Worm (Caenorhabditis elegans) whole organism, midembryonic: ENCODE results near the gene C48D1.5.

Experiments
- T22C8.4 ChIP-seq: fragments of 200-800 bp; sonication (Bioruptor generic); IDR thresholded peaks from 2 replicates; pipeline ENCODE4 v1.3.6; 2022; ENCODE audit warnings: missing genetic modification characterization, missing compliant biosample characterization
- cog-1 ChIP-seq: sonication (generic microtip); optimal IDR thresholded peaks from 2 replicates; lab custom pipeline; 2016; ENCODE audit warnings: missing genetic modification characterization, missing compliant biosample characterization
- flt-1 ChIP-seq: fragments of 200-800 bp; sonication (Bioruptor generic); IDR thresholded peaks from 2 replicates; pipeline ENCODE4 v1.3.6; 2022; ENCODE audit warnings: missing genetic modification characterization, missing compliant biosample characterization
- klf-2 ChIP-seq: fragments of 200-800 bp; sonication (Bioruptor generic); conservative IDR thresholded peaks from 2 replicates; pipeline ENCODE4 v1.3.6; 2022; ENCODE audit warnings: missing genetic modification reagents, missing genetic modification characterization, missing compliant biosample characterization
- med-1 ChIP-seq: sonication (generic microtip); optimal IDR thresholded peaks from 2 replicates; lab custom pipeline; 2017; ENCODE audit warnings: missing genetic modification characterization, mild to moderate bottlenecking, missing compliant biosample characterization, antibody characterized with exemption, missing genetic modification reagents; ENCODE audit not compliant: insufficient read depth
- ref-1 ChIP-seq: fragments of 200-800 bp; sonication (Bioruptor generic); conservative IDR thresholded peaks from 2 replicates; pipeline ENCODE4 v1.3.6; 2022; ENCODE audit warnings: missing genetic modification reagents, missing genetic modification characterization, missing compliant biosample characterization
- tab-1 ChIP-seq: fragments of 200-800 bp; sonication (Bioruptor generic); IDR thresholded peaks from 2 replicates; pipeline ENCODE4 v1.3.6; 2022; ENCODE audit warnings: missing genetic modification characterization, missing compliant biosample characterization
- ztf-23 ChIP-seq: fragments of 200-800 bp; sonication (Bioruptor generic); IDR thresholded peaks from 2 replicates; pipeline ENCODE4 v1.3.6; 2022; ENCODE audit warnings: missing genetic modification reagents, missing genetic modification characterization, missing compliant biosample characterization
- ztf-29 ChIP-seq: fragments of 200-800 bp; sonication (Bioruptor generic); IDR thresholded peaks from 2 replicates; pipeline ENCODE4 v1.3.6; 2022; ENCODE audit warnings: missing genetic modification reagents, missing genetic modification characterization, missing compliant biosample characterization

The C48D1.5 gene

DNA sequence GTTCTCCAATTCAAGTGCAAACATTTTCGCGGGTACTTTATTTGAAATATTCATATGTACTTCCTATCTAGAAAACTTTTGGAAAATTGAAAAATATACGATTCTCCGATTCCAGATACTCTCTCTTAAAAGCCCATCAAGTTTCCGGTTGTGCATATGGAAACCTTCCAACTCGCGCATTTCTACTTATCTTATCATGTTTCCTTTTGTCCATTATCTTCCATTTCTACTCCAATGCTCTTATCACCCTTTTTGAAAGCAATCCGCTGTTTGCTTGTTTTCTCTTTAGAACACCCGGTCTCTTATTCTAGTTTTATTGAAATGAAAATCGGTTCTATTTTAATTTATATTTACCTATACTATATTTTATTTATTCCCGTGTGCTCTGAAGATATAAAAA, at the start of gene C48D1.5:
Gene C48D1.5, plus strand, starts transcription at position 301 of the 400 bp plus-strand sequence.
- TF ChIP-seq ref-1 (GFP tag; lab: Robert Waterston, UW) (no peak), klf-2 (GFP tag; lab: Robert Waterston, UW) (no peak), ztf-23 (no peak), T22C8.4 (no peak), flt-1 (no peak), med-1 (no peak)

DNA sequence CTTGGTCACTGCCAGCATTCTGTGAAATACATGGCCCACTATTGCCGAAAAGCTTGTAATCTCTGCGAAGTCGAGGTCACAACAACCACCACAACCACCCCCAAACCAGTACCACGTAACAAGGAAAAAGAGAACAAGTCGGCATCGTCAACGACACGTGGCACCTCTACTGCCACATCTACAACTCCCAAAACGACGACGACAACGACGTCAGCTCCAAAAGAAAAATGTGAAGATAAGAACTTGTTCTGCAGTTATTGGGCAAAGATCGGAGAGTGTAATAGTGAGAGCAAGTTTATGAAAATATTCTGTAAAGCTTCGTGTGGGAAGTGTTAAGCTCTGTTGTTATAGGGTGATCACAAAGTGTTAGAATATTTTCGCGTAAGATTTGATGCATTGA, 48.4 kb upstream of the C48D1.5 start:
- TF ChIP-seq med-1 (no peak), cog-1 (tag; lab: Kevin White, UChicago) (no peak), flt-1 (no peak), tab-1 (GFP tag; lab: Robert Waterston, UW) (no peak), klf-2 (GFP tag; lab: Robert Waterston, UW) (no peak), ztf-29 (GFP tag; lab: Robert Waterston, UW) (no peak), ref-1 (GFP tag; lab: Robert Waterston, UW) (no peak)

DNA sequence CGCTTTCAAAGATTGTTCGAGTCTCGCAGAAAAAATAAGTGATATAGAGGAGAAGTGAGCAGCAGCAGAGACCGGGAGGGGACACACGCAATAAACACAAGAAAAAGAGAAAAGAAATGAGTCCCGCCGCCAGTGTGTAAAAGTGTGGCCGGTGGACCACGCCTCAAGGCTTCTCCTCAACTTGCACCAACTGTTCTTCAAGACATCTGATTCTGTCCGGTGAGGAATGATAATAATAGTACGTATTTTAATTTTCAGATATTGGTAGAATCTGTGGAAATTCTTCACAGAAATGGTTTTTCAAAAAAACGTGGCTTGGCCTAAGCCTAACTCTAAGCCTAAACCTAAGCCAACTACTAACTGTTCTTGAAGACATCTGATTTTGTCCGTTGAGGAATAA, 42.5 kb upstream of the C48D1.5 start, which contains the start of gene lev-1:
Gene lev-1, minus strand, starts transcription at position 101 of the 400 bp plus-strand sequence.
- TF ChIP-seq klf-2 (GFP tag; lab: Robert Waterston, UW) (no peak), med-1 (no peak), ztf-23 (no peak), ref-1 (GFP tag; lab: Robert Waterston, UW) (no peak), flt-1 (no peak), ztf-29 (GFP tag; lab: Robert Waterston, UW) (no peak), cog-1 (tag; lab: Kevin White, UChicago) (no peak), T22C8.4 (no peak), tab-1 (GFP tag; lab: Robert Waterston, UW) (no peak)

ce11 chrIV:13180723-13181122, 41.0 kb upstream of the C48D1.5 start, which contains the start of gene F58D2.3:
Gene F58D2.3, minus strand, starts transcription at chrIV:13180823.
- TF ChIP-seq klf-2 (GFP tag; lab: Robert Waterston, UW) (no peak), flt-1 (no peak), med-1 (no peak), ztf-23 (no peak), tab-1 (GFP tag; lab: Robert Waterston, UW) (no peak), ref-1 (GFP tag; lab: Robert Waterston, UW) (no peak)

ce11 chrIV:13188959-13189358, 32.8 kb upstream of the C48D1.5 start, which contains the start of gene F58D2.4:
Gene F58D2.4, minus strand, starts transcription at chrIV:13189059.
- TF ChIP-seq tab-1 (GFP tag; lab: Robert Waterston, UW) (no peak), klf-2 (GFP tag; lab: Robert Waterston, UW) (no peak), ztf-23 (no peak), med-1 (no peak), ztf-29 (GFP tag; lab: Robert Waterston, UW) (no peak), cog-1 (tag; lab: Kevin White, UChicago) (no peak), flt-1 (no peak)

DNA sequence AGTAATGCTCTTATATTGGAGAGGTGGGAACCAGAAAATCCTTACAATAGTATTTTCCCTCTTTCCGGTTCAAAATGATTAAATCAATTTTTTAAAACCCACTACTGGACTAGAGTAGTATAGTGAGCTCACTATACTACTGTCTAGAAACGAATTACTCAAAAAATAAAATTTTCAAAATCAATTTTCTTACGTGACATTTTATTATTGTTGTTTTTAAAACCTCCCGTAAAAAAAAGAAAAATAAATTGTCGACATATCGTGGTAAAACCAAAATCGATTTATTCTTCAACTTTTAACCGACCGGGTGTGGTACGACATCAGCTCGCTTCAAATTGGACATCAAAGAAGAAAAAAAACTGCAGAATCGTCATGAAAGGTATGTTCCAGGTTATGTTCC, 32.3 kb upstream of the C48D1.5 start, which contains the start of gene F58D2.2:
Gene F58D2.2, plus strand, starts transcription at position 301 of the 400 bp plus-strand sequence.
- TF ChIP-seq ref-1 (GFP tag; lab: Robert Waterston, UW) (no peak), klf-2 (GFP tag; lab: Robert Waterston, UW) (no peak), T22C8.4 (no peak), tab-1 (GFP tag; lab: Robert Waterston, UW) (no peak), cog-1 (tag; lab: Kevin White, UChicago) (no peak), ztf-29 (GFP tag; lab: Robert Waterston, UW) (no peak), ztf-23 (no peak), med-1 (no peak), flt-1 (no peak)

DNA sequence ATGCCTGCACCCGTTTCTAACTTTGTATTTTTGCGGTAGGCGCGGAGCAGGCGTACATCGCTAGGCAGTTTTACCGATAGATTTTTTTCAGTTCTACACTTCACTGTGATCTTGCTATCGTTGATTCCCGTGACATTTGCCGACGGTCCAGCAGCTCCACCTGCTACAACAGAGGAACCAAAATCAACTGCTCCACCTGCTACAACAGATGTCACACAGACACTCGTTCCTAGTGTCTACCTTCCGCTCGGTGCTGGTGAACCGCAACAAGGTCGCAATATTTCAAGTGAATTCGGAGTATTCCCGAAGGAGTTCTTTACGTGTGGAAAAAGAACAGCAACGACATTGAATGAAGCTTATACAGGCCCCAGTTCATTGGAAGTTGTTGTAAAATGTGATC, 31.7 kb upstream of the C48D1.5 start:
- TF ChIP-seq tab-1 (GFP tag; lab: Robert Waterston, UW) (no peak), cog-1 (tag; lab: Kevin White, UChicago) (no peak), klf-2 (GFP tag; lab: Robert Waterston, UW) (no peak), ref-1 (GFP tag; lab: Robert Waterston, UW) (no peak), med-1 (no peak)

DNA sequence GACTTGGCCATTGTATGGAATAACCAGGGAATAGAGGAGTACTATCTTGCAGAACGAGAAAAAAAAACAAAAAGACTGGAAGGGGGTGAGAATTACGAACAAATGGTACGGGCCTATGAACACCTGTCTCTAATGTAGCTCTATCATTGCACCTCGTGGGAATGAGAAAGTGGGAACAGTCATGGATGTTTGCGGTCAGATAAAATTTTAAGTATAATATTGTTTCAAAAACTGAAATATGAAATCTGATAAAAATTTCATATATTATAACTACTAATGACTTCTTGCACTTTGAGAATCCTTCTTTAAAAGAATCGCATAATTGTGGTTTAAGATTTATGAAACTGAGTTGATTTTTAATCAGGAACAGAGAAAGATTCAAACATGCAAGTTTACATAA, 28.5 kb upstream of the C48D1.5 start, which contains the start of gene F58D2.5:
Gene F58D2.5, minus strand, starts transcription at position 101 of the 400 bp plus-strand sequence.
- TF ChIP-seq klf-2 (GFP tag; lab: Robert Waterston, UW) = no peak
- TF ChIP-seq ztf-23 = no peak
- no peak for TF ChIP-seq med-1
- TF ChIP-seq ref-1 (GFP tag; lab: Robert Waterston, UW) = no peak
- TF ChIP-seq tab-1 (GFP tag; lab: Robert Waterston, UW) = no peak
- TF ChIP-seq flt-1 = no peak
- no peak for TF ChIP-seq cog-1 (tag; lab: Kevin White, UChicago)

DNA sequence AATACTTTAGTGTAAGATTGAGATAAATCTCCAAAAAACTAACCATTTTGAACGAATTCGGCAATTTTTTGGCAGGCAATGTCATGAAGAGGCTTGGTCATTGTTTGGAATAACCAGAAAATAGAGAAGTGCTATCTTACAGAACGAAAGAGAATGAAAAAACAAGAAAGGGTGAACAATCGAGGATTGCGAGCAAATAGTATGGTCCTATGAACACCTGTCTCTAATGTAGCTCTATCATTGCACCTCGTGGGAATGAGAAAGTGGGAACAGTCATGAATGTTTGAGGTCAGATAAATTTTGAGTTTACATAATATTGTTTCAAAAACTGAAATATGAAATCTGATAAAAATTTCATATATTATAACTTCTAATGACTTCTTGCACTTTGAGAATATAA, 24.5 kb upstream of the C48D1.5 start, which contains the start of gene C48D1.1:
Gene C48D1.1, minus strand, starts transcription at position 101 of the 400 bp plus-strand sequence.
- TF ChIP-seq tab-1 (GFP tag; lab: Robert Waterston, UW) (no peak), T22C8.4 (no peak), klf-2 (GFP tag; lab: Robert Waterston, UW) (no peak), ztf-23 (no peak), ztf-29 (GFP tag; lab: Robert Waterston, UW) (no peak), flt-1 (no peak), ref-1 (GFP tag; lab: Robert Waterston, UW) (no peak), cog-1 (tag; lab: Kevin White, UChicago) (no peak), med-1 (no peak)

- TF ChIP-seq T22C8.4 (no peak), tab-1 (GFP tag; lab: Robert Waterston, UW) (no peak), med-1 (no peak), cog-1 (tag; lab: Kevin White, UChicago) (no peak), klf-2 (GFP tag; lab: Robert Waterston, UW) (no peak), flt-1 (no peak)
Observed at ce11 chrIV:13204037-13204436, 17.7 kb upstream of the C48D1.5 start, which contains the start of gene ced-3. Gene ced-3, minus strand, starts transcription at chrIV:13204137.
